Worm (Caenorhabditis elegans): ENCODE data around the gene cgr-1.

DNA sequence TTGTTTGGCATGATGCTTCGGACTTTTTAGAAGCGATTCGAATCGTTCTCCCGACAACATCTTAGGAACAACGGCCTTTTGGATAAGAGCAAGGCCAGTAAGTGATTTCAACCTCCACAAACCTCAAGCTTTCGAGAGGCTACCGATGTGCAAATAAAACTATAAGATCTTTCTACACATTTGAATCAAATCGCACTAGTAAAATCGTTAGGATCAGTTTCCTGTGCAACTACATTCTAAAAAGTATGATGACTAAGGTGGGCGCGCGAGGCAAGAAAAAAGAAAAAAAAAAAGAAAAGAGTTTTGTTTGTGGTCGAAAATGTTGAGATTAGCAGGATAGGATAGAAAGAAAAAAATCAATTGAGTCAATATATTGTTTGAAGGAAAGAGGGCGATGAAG is 44.5 kb upstream of the cgr-1 start, which contains the start of gene tmem-24:
- TF ChIP-seq flt-1 (GFP tag; IDR thresholded peaks at IDR 0.05) (no peak), ztf-29 (GFP tag; IDR thresholded peaks at IDR 0.05) (no peak), ztf-23 (GFP tag; IDR thresholded peaks at IDR 0.05) (no peak), ref-1 (GFP tag; conservative IDR thresholded peaks at IDR 0.05) (no peak), tab-1 (GFP tag; IDR thresholded peaks at IDR 0.05) (no peak), med-1 (GFP tag; optimal IDR thresholded peaks at IDR 0.05; ENCODE audit: insufficient read depth) (no peak), cog-1 (tag; optimal IDR thresholded peaks at IDR 0.05) (no peak), klf-2 (GFP tag; conservative IDR thresholded peaks at IDR 0.05) (no peak)

All from whole organism, midembryonic.